Fruit fly (Drosophila melanogaster) whole organism, embryonic: ENCODE data around the gene CG6142.

Experiments
- CG11093 ChIP-seq: fragments of 200-800 bp; sonication (Bioruptor generic); IDR thresholded peaks from 3 replicates; pipeline ENCODE4 v1.3.6; 2022; ENCODE audit warnings: missing biosample characterization, missing genetic modification characterization
- CG11504 ChIP-seq: fragments of 200-800 bp; sonication (Bioruptor generic); optimal IDR thresholded peaks from 3 replicates; lab custom pipeline; 2019; ENCODE audit warnings: missing biosample characterization, mild to moderate bottlenecking, missing genetic modification characterization, moderate library complexity
- CG18262 ChIP-seq: fragments of 200-800 bp; optimal IDR thresholded peaks from 3 replicates; lab custom pipeline; 2019; ENCODE audit warnings: missing biosample characterization, mild to moderate bottlenecking, missing genetic modification characterization, moderate library complexity
- CG2678 ChIP-seq: fragments of 200-800 bp; sonication (Bioruptor generic); optimal IDR thresholded peaks from 3 replicates; lab custom pipeline; 2019; ENCODE audit warnings: missing biosample characterization, mild to moderate bottlenecking, missing genetic modification characterization, moderate library complexity
- CG30431 ChIP-seq: fragments of 200-800 bp; sonication (Bioruptor generic); optimal IDR thresholded peaks from 2 replicates; lab custom pipeline; 2017; ENCODE audit warnings: missing biosample characterization, missing genetic modification characterization
- CG4404 ChIP-seq: fragments of 200-800 bp; sonication (Bioruptor generic); IDR thresholded peaks from 2 replicates; pipeline ENCODE4 v1.3.6; 2022; ENCODE audit warnings: missing biosample characterization, missing genetic modification characterization
- CG4730 ChIP-seq: fragments of 200-800 bp; sonication (Bioruptor generic); IDR thresholded peaks from 2 replicates; pipeline ENCODE4 v1.3.6; 2022; ENCODE audit warnings: missing biosample characterization, missing genetic modification characterization
- CG6854 ChIP-seq: fragments of 200-800 bp; sonication (Bioruptor generic); optimal IDR thresholded peaks from 3 replicates; lab custom pipeline; 2017; ENCODE audit warnings: missing biosample characterization, mild to moderate bottlenecking, missing genetic modification characterization
- CG7745 ChIP-seq: fragments of 200-800 bp; sonication (Bioruptor generic); optimal IDR thresholded peaks from 2 replicates; lab custom pipeline; 2018; ENCODE audit warnings: missing biosample characterization, mild to moderate bottlenecking, missing genetic modification characterization, moderate library complexity
- CG8089 ChIP-seq: fragments of 200-800 bp; sonication (Bioruptor generic); optimal IDR thresholded peaks from 3 replicates; lab custom pipeline; 2016; ENCODE audit warnings: missing biosample characterization, missing genetic modification characterization
- Drgx ChIP-seq: fragments of 200-800 bp; sonication (Bioruptor generic); IDR thresholded peaks from 2 replicates; pipeline ENCODE4 v1.3.6; 2022; ENCODE audit warnings: missing biosample characterization, missing genetic modification characterization
- E2f2 ChIP-seq: fragments of 200-800 bp; sonication (Bioruptor generic); IDR thresholded peaks from 2 replicates; pipeline ENCODE4 v1.3.6; 2022; ENCODE audit warnings: missing biosample characterization, missing genetic modification characterization
- ERR ChIP-seq: fragments of 200-800 bp; sonication (Bioruptor generic); optimal IDR thresholded peaks from 2 replicates; lab custom pipeline; 2016; ENCODE audit warnings: missing biosample characterization, missing genetic modification characterization
- Gsc ChIP-seq: fragments of 200-800 bp; sonication (Bioruptor generic); IDR thresholded peaks from 2 replicates; pipeline ENCODE4 v1.3.6; 2022; ENCODE audit warnings: missing biosample characterization, missing genetic modification characterization
- Hr3 ChIP-seq: fragments of 200-800 bp; sonication (Bioruptor generic); optimal IDR thresholded peaks from 3 replicates; lab custom pipeline; 2016; ENCODE audit warnings: missing biosample characterization, missing genetic modification characterization
- Hr51 ChIP-seq, 2 experiments: fragments of 200-800 bp; sonication (Bioruptor generic); optimal IDR thresholded peaks; 2 replicates in 1 of 2; 3 replicates in 1 of 2; lab custom pipeline; 2016 to 2018; ENCODE audit warnings: missing biosample characterization in 2 of 2, missing genetic modification characterization in 2 of 2, mild to moderate bottlenecking in 1 of 2, moderate library complexity in 1 of 2
- Meics ChIP-seq: fragments of 200-800 bp; sonication (Bioruptor generic); optimal IDR thresholded peaks from 2 replicates; lab custom pipeline; 2017; ENCODE audit warnings: missing biosample characterization, mild to moderate bottlenecking, missing genetic modification characterization
- Pdp1 ChIP-seq, 2 experiments: fragments of 200-800 bp; sonication (Bioruptor generic); optimal IDR thresholded peaks; 3 replicates each; lab custom pipeline; 2016; ENCODE audit warnings: missing biosample characterization in 2 of 2, missing genetic modification characterization in 2 of 2, mild to moderate bottlenecking in 1 of 2, moderate library complexity in 1 of 2
- Ptx1 ChIP-seq: fragments of 200-800 bp; sonication (Bioruptor generic); IDR thresholded peaks from 2 replicates; pipeline ENCODE4 v1.3.6; 2022; ENCODE audit warnings: missing biosample characterization, missing genetic modification characterization
- Sox100B ChIP-seq: fragments of 200-800 bp; sonication (Bioruptor generic); optimal IDR thresholded peaks from 3 replicates; lab custom pipeline; 2018; ENCODE audit warnings: missing biosample characterization, mild to moderate bottlenecking, missing genetic modification characterization
- Sox102F ChIP-seq: fragments of 200-800 bp; sonication (Bioruptor generic); optimal IDR thresholded peaks from 2 replicates; lab custom pipeline; 2018; ENCODE audit warnings: missing biosample characterization, mild to moderate bottlenecking, missing genetic modification characterization, moderate library complexity
- abd-A ChIP-seq: fragments of 200-800 bp; sonication (Bioruptor generic); optimal IDR thresholded peaks from 3 replicates; lab custom pipeline; 2019; ENCODE audit warnings: missing biosample characterization, mild to moderate bottlenecking, missing genetic modification characterization, moderate library complexity
- amos ChIP-seq: fragments of 200-800 bp; sonication (Bioruptor generic); IDR thresholded peaks from 2 replicates; pipeline ENCODE4 v1.3.6; 2022; ENCODE audit warnings: missing biosample characterization, missing genetic modification characterization; ENCODE audit not compliant: partially characterized antibody
- bab2 ChIP-seq: fragments of 200-800 bp; sonication (Bioruptor generic); optimal IDR thresholded peaks from 2 replicates; lab custom pipeline; 2016; ENCODE audit warnings: missing biosample characterization, missing genetic modification characterization
- btn ChIP-seq: fragments of 200-800 bp; sonication (Bioruptor generic); optimal IDR thresholded peaks from 2 replicates; lab custom pipeline; 2016; ENCODE audit warnings: missing biosample characterization, missing genetic modification characterization
- cato ChIP-seq: fragments of 200-800 bp; sonication (Bioruptor generic); optimal IDR thresholded peaks from 2 replicates; lab custom pipeline; 2016; ENCODE audit warnings: missing biosample characterization, missing genetic modification characterization, borderline replicate concordance
- chm ChIP-seq: fragments of 200-800 bp; sonication (Bioruptor generic); IDR thresholded peaks from 2 replicates; pipeline ENCODE4 v1.3.6; 2022; ENCODE audit warnings: missing biosample characterization, missing genetic modification characterization
- crol ChIP-seq: fragments of 200-800 bp; sonication (Bioruptor generic); IDR thresholded peaks from 2 replicates; pipeline ENCODE4 v1.3.6; 2022; ENCODE audit warnings: missing biosample characterization, missing genetic modification characterization
- crp ChIP-seq, 2 experiments: fragments of 200-800 bp; sonication (Bioruptor generic); optimal IDR thresholded peaks; 2 replicates in 1 of 2; 3 replicates in 1 of 2; lab custom pipeline; 2017; ENCODE audit warnings: missing biosample characterization in 2 of 2, missing genetic modification characterization in 2 of 2, mild to moderate bottlenecking in 1 of 2, moderate library complexity in 1 of 2
- cwo ChIP-seq: fragments of 200-800 bp; sonication (Bioruptor generic); optimal IDR thresholded peaks from 3 replicates; lab custom pipeline; 2017; ENCODE audit warnings: missing biosample characterization, missing genetic modification characterization, mild to moderate bottlenecking, moderate library complexity, missing genetic modification reagents
- da ChIP-seq: fragments of 200-800 bp; sonication (Bioruptor generic); optimal IDR thresholded peaks from 2 replicates; lab custom pipeline; 2016; ENCODE audit warnings: missing biosample characterization, missing genetic modification characterization
- dmrt99B ChIP-seq: fragments of 200-800 bp; sonication (Bioruptor generic); optimal IDR thresholded peaks from 2 replicates; lab custom pipeline; 2018; ENCODE audit warnings: missing biosample characterization, mild to moderate bottlenecking, missing genetic modification characterization, moderate library complexity
- gem ChIP-seq: fragments of 200-800 bp; sonication (Bioruptor generic); optimal IDR thresholded peaks from 2 replicates; lab custom pipeline; 2019; ENCODE audit warnings: missing biosample characterization, mild to moderate bottlenecking, missing genetic modification characterization, moderate library complexity
- ind ChIP-seq: fragments of 200-800 bp; sonication (Bioruptor generic); optimal IDR thresholded peaks from 3 replicates; lab custom pipeline; 2016; ENCODE audit warnings: missing biosample characterization, missing genetic modification characterization
- klu ChIP-seq: fragments of 200-800 bp; sonication (Bioruptor generic); IDR thresholded peaks from 2 replicates; pipeline ENCODE4 v1.3.6; 2022; ENCODE audit warnings: missing biosample characterization, missing genetic modification characterization
- lilli ChIP-seq: fragments of 200-800 bp; sonication (Bioruptor generic); optimal IDR thresholded peaks from 3 replicates; lab custom pipeline; 2016; ENCODE audit warnings: missing biosample characterization, missing genetic modification characterization
- maf-S ChIP-seq: fragments of 200-800 bp; sonication (Bioruptor generic); optimal IDR thresholded peaks from 2 replicates; lab custom pipeline; 2016; ENCODE audit warnings: missing biosample characterization, missing genetic modification characterization
- otp ChIP-seq: fragments of 200-800 bp; sonication (Bioruptor generic); IDR thresholded peaks from 3 replicates; pipeline ENCODE4, ENCODE4 v1.3.6; 2022; ENCODE audit warnings: missing biosample characterization, missing genetic modification characterization
- pan ChIP-seq, 4 experiments: fragments of >200 bp in 3 of 4; fragments of 200-800 bp in 1 of 4; sonication (Bioruptor generic) in 1 of 4; optimal IDR thresholded peaks in 3 of 4; IDR thresholded peaks in 1 of 4; 2 replicates each; pipeline versions ENCODE4 v1.3.6 to Lab custom; 2017 to 2022; ENCODE audit warnings: missing biosample characterization in 2 of 4, missing genetic modification characterization in 2 of 4, mixed read lengths in 1 of 4
- prd ChIP-seq, 3 experiments: fragments of >200 bp in 2 of 3; fragments of 200-800 bp in 1 of 3; sonication (Bioruptor generic) in 1 of 3; optimal IDR thresholded peaks in 2 of 3; IDR thresholded peaks in 1 of 3; 2 replicates in 2 of 3; 3 replicates in 1 of 3; pipeline versions ENCODE4 v1.3.6 to Lab custom; 2017 to 2022; ENCODE audit warnings: missing biosample characterization in 1 of 3, missing genetic modification characterization in 1 of 3
- psq ChIP-seq: fragments of 200-800 bp; sonication (Bioruptor generic); optimal IDR thresholded peaks from 2 replicates; lab custom pipeline; 2017; ENCODE audit warnings: missing biosample characterization, missing genetic modification characterization
- ro ChIP-seq: fragments of 200-800 bp; sonication (Bioruptor generic); IDR thresholded peaks from 2 replicates; pipeline ENCODE4 v1.3.6; 2022; ENCODE audit warnings: missing biosample characterization, missing genetic modification characterization
- sens ChIP-seq: fragments of 200-800 bp; sonication (Bioruptor generic); peaks from one replicate; lab custom pipeline; 2016; ENCODE audit warnings: missing biosample characterization, missing genetic modification characterization
- ttk ChIP-seq: fragments of 200-800 bp; sonication (Bioruptor generic); IDR thresholded peaks from 2 replicates; pipeline ENCODE4 v2.1.2; 2022; ENCODE audit warnings: missing biosample characterization, missing genetic modification characterization
- vfl ChIP-seq: fragments of 200-800 bp; sonication (Bioruptor generic); optimal IDR thresholded peaks from 2 replicates; lab custom pipeline; 2016; ENCODE audit warnings: missing biosample characterization, missing genetic modification characterization
- vvl ChIP-seq: fragments of 200-800 bp; sonication (Bioruptor generic); IDR thresholded peaks from 2 replicates; pipeline ENCODE4 v1.3.6; 2022; ENCODE audit warnings: missing biosample characterization, missing genetic modification characterization
- zf30C ChIP-seq: fragments of 200-800 bp; sonication (Bioruptor generic); optimal IDR thresholded peaks from 3 replicates; lab custom pipeline; 2018; ENCODE audit warnings: missing biosample characterization, mild to moderate bottlenecking, missing genetic modification characterization

The CG6142 gene

dm6 chr3R:26125838-26126709 lies 6.9 kb upstream of the CG6142 start, which contains the start of gene CG14556 (continued):
- TF ChIP-seq lilli (GFP tag; lab: Kevin White, UChicago), result no peak
- no peak for TF ChIP-seq Ptx1 (GFP tag; lab: Robert Waterston, UW)
- no peak for TF ChIP-seq CG6854 (GFP tag; lab: Kevin White, UChicago)
- TF ChIP-seq CG4730 (GFP tag; lab: Robert Waterston, UW), result no peak
- no peak for TF ChIP-seq bab2
- TF ChIP-seq Hr3, result no peak
- no peak for TF ChIP-seq klu (GFP tag; lab: Robert Waterston, UW)
- peak; percentile 51 for TF ChIP-seq abd-A (tag; lab: Kevin White, UChicago)
- TF ChIP-seq vfl, result no peak
- TF ChIP-seq da (GFP tag; lab: Kevin White, UChicago), result no peak
- TF ChIP-seq CG4404, result no peak
- no peak for TF ChIP-seq maf-S
- 0 out of 2 replicates have a peak, but pooled peaks have one; percentile 6 for TF ChIP-seq ttk (GFP tag; lab: Robert Waterston, UW)
- no peak for TF ChIP-seq zf30C
- TF ChIP-seq CG18262 (tag; lab: Kevin White, UChicago), result no peak
- no peak for TF ChIP-seq btn (GFP tag; lab: Kevin White, UChicago)
- TF ChIP-seq ERR (GFP tag; lab: Kevin White, UChicago), result no peak
- TF ChIP-seq vvl (GFP tag; lab: Robert Waterston, UW), result 0 out of 2 replicates have a peak, but pooled peaks have one; percentile 27
- no peak for TF ChIP-seq CG11093 (GFP tag; lab: Robert Waterston, UW)
- TF ChIP-seq CG8089 (GFP tag; lab: Kevin White, UChicago), result no peak
- no peak for TF ChIP-seq CG30431 (GFP tag; lab: Kevin White, UChicago)
- no peak for TF ChIP-seq psq (GFP tag; lab: Kevin White, UChicago)
- TF ChIP-seq CG11504 (tag; lab: Kevin White, UChicago), result peak; percentile 7
- TF ChIP-seq Meics (GFP tag; lab: Kevin White, UChicago), result no peak
- TF ChIP-seq pan (optimal IDR thresholded peaks at IDR 0.05; lab: Kevin White, UChicago), result no peak
- no peak for TF ChIP-seq pan (GFP tag; optimal IDR thresholded peaks at IDR 0.05 in 1 of 2, IDR thresholded peaks at IDR 0.05 in 1 of 2)
- no peak for TF ChIP-seq amos (GFP tag; lab: Robert Waterston, UW)
- TF ChIP-seq CG7745, result no peak

DNA sequence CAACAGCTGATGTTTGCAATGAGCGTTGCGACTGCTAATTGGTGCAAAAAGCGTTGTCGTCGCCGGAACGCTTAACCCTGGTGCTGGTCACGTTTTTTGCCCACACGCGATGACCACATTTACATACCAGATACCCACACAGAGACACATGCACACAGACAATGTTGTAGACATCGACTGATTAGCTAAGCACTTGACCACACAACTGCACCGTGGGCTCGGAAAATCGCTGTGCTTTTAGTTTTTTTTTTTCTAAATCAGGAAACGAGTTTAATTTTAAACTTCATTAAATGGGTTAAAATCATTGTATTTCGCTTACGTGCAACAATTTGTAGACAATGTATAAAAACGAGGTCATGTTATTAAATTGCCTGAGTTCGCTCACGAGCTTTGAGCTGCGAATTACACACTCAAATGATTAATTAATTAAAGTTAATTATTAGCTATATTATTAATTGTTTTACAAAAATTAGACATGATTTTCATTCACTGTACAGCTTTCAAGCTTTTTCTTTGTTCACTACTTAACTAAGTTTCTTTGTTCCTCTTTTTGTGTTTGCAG lies 4.4 kb upstream of the CG6142 start:
- TF ChIP-seq cwo (peak; percentile 78), crol (GFP tag; lab: Robert Waterston, UW) (no peak), CG2678 (tag; lab: Kevin White, UChicago) (peak; percentile 11), gem (peak; percentile 37), sens (peak; percentile 48), otp (GFP tag; lab: Robert Waterston, UW) (no peak), Drgx (peak; percentile 45; the same call in 1 of the 2 replicates), cato (no peak), prd (optimal IDR thresholded peaks at IDR 0.05; lab: Kevin White, UChicago) (no peak), prd (GFP tag; IDR thresholded peaks at IDR 0.05; lab: Robert Waterston, UW) (peak; percentile 28; the same call in 1 of the 3 replicates), crp (GFP tag; optimal IDR thresholded peaks at IDR 0.05; lab: Kevin White, UChicago) (no peak), Gsc (GFP tag; lab: Robert Waterston, UW) (no peak), ind (GFP tag; lab: Kevin White, UChicago) (no peak), Sox102F (peak; percentile 11), dmrt99B (peak; percentile 20), ro (GFP tag; lab: Robert Waterston, UW) (no peak), maf-S (no peak), vfl (no peak), Hr51 (GFP tag; optimal IDR thresholded peaks at IDR 0.05; lab: Kevin White, UChicago) (peak in 1 of 2 experiments; percentile 16), CG11504 (tag; lab: Kevin White, UChicago) (peak; percentile 28), chm (GFP tag; lab: Robert Waterston, UW) (no peak), E2f2 (peak; percentile 12; the same call in 1 of the 2 replicates), Pdp1 (GFP tag; optimal IDR thresholded peaks at IDR 0.05; lab: Kevin White, UChicago) (peak in 1 of 2 experiments; percentile 21), Sox100B (GFP tag; lab: Kevin White, UChicago) (peak; percentile 6)
